Worm (Caenorhabditis elegans) whole organism, midembryonic: ENCODE measurements around the gene C08E8.4.

Experiments used
- flt-1 ChIP-seq: fragments of 200-800 bp; sonication (Bioruptor generic); IDR thresholded peaks from 2 replicates; pipeline ENCODE4 v1.3.6; 2022; ENCODE audit warnings: missing genetic modification characterization, missing compliant biosample characterization
- klf-2 ChIP-seq: fragments of 200-800 bp; sonication (Bioruptor generic); conservative IDR thresholded peaks from 2 replicates; pipeline ENCODE4 v1.3.6; 2022; ENCODE audit warnings: missing genetic modification reagents, missing genetic modification characterization, missing compliant biosample characterization
- med-1 ChIP-seq: sonication (generic microtip); optimal IDR thresholded peaks from 2 replicates; lab custom pipeline; 2017; ENCODE audit warnings: missing genetic modification characterization, mild to moderate bottlenecking, missing compliant biosample characterization, antibody characterized with exemption, missing genetic modification reagents; ENCODE audit not compliant: insufficient read depth

DNA sequence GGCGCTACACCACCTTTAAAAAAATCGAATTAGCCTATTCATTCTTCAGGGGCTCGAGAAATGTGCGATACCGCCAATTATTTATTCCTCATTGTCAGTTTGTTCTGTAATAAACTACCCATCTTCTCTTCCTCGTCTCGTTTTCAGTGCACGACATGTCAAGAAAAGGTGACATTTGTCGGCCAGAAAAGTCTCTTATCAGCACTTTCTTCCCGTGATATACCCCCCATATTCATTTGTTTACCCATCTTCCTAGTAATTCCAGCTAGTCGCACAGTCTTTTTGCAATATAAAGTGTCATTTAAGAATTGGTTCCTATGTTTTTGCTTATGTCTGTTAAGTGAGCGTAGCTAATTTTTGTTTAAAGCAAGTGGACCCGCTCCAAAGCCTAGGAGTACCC is 47.1 kb upstream of the C08E8.4 start:
- TF ChIP-seq flt-1 (GFP tag; lab: Robert Waterston, UW) (no peak), med-1 (no peak), klf-2 (GFP tag; lab: Robert Waterston, UW) (no peak)
